Worm (Caenorhabditis elegans) whole organism, L4 larva: ENCODE results near the gene idpb-5.
A peak's percentile ranks its signal among the peaks of the same experiment; 100 is the strongest.

Experiments used
- R02D3.7 ChIP-seq: fragments of 150-350 bp; sonication (generic microtip); optimal IDR thresholded peaks from 3 replicates; lab custom pipeline; 2014; ENCODE audit warnings: missing biosample characterization, missing genetic modification characterization
- ceh-44 ChIP-seq: fragments of 200-800 bp; sonication (Bioruptor generic); IDR thresholded peaks from 2 replicates; pipeline ENCODE4 v1.3.6; 2022; ENCODE audit warnings: missing genetic modification reagents, missing genetic modification characterization, missing compliant biosample characterization
- ceh-82 ChIP-seq: sonication (generic microtip); optimal IDR thresholded peaks from 2 replicates; lab custom pipeline; 2017; ENCODE audit warnings: missing biosample characterization, missing genetic modification characterization
- egl-27 ChIP-seq: sonication (generic microtip); optimal IDR thresholded peaks from 3 replicates; lab custom pipeline; 2017; ENCODE audit warnings: missing biosample characterization, missing genetic modification reagents, missing genetic modification characterization
- fkh-10 ChIP-seq: fragments of 150-350 bp; optimal IDR thresholded peaks from 2 replicates; lab custom pipeline; 2014; ENCODE audit warnings: missing biosample characterization, missing genetic modification reagents, missing genetic modification characterization
- lir-3 ChIP-seq: sonication (generic microtip); optimal IDR thresholded peaks from 2 replicates; lab custom pipeline; 2016; ENCODE audit warnings: mild to moderate bottlenecking, missing genetic modification characterization, missing compliant biosample characterization
- mdt-29 ChIP-seq: fragments of 200-800 bp; sonication (Bioruptor generic); IDR thresholded peaks from 2 replicates; pipeline ENCODE4 v1.3.6; 2022; ENCODE audit warnings: missing genetic modification reagents, missing genetic modification characterization, missing compliant biosample characterization
- mxl-3 ChIP-seq: fragments of 200-800 bp; sonication (Bioruptor generic); optimal IDR thresholded peaks from 2 replicates; lab custom pipeline; 2018; ENCODE audit warnings: mild to moderate bottlenecking, missing genetic modification characterization, missing compliant biosample characterization
- nhr-11 ChIP-seq: fragments of 150-350 bp; optimal IDR thresholded peaks from 2 replicates; lab custom pipeline; 2014; ENCODE audit warnings: missing biosample characterization, missing genetic modification characterization
- snpc-4 ChIP-seq: fragments of 150-350 bp; optimal IDR thresholded peaks from 2 replicates; lab custom pipeline; 2014; ENCODE audit warnings: missing biosample characterization, missing genetic modification characterization
- unc-130 ChIP-seq: sonication (generic microtip); optimal IDR thresholded peaks from 2 replicates; lab custom pipeline; 2016; ENCODE audit warnings: missing genetic modification reagents, missing genetic modification characterization, missing compliant biosample characterization
- ztf-11 ChIP-seq: fragments of 150-350 bp; optimal IDR thresholded peaks from 2 replicates; lab custom pipeline; 2014; ENCODE audit warnings: missing biosample characterization, missing genetic modification characterization

ce11 chrV:11797272-11797855 lies 42.0 kb upstream of the idpb-5 start:
- TF ChIP-seq unc-130 (GFP tag; lab: Kevin White, UChicago) (no peak), ceh-44 (GFP tag; lab: Robert Waterston, UW) (no peak), mdt-29 (GFP tag; lab: Robert Waterston, UW) (no peak), nhr-11 (tag; lab: Kevin White, UChicago) (no peak), snpc-4 (tag; lab: Kevin White, UChicago) (no peak), egl-27 (no peak), ztf-11 (no peak), mxl-3 (GFP tag; lab: Kevin White, UChicago) (peak; percentile 70), ceh-82 (tag; lab: Kevin White, UChicago) (no peak), lir-3 (no peak), R02D3.7 (tag; lab: Kevin White, UChicago) (no peak), fkh-10 (GFP tag; lab: Kevin White, UChicago) (no peak)
